Fruit fly (Drosophila melanogaster): Measurements from ENCODE around the gene CG12716.

Gene CG12716

dm6 chrX:12986948-12987450 is 11.0 kb upstream of the CG12716 start:
- TF ChIP-seq scrt (GFP tag; optimal IDR thresholded peaks at IDR 0.05) (peak; percentile 92), Deaf1 (tag; optimal IDR thresholded peaks at IDR 0.05) (peak; percentile 54), Nf-YB (GFP tag; optimal IDR thresholded peaks at IDR 0.05) (peak; percentile 88), ro (GFP tag; IDR thresholded peaks at IDR 0.05) (no peak), ewg (GFP tag; optimal IDR thresholded peaks at IDR 0.05) (peak; percentile 3), Nf-YC (tag; optimal IDR thresholded peaks at IDR 0.05) (peak; percentile 95), CG1832 (GFP tag; optimal IDR thresholded peaks at IDR 0.05) (peak; percentile 22), Rfx (GFP tag; IDR thresholded peaks at IDR 0.05) (no peak), her (GFP tag; optimal IDR thresholded peaks at IDR 0.05) (no peak), mirr (GFP tag; optimal IDR thresholded peaks at IDR 0.05) (no peak)

DNA sequence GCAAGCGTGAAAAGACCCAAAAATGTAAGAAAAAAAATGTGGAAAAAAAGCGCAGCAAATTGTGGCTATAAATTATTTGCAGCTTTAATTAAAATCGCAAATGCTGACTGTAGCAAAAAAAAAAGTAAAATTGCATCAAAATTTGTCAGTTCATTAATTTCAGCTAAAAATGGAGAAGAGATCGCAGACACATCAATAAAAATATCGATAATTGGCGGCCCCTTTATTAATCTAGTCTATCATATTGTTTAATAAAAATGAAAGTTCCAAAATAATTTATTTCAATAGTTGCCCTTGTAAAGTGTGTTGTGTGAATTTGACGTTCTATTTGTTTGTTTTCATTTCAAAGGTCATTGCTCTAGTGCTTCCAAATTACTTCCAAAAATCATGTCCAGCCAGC is 8.2 kb upstream of the CG12716 start, which contains the start of gene CG32643:
Gene CG32643, plus strand, starts transcription at position 301 of the 400 bp plus-strand sequence.
- TF ChIP-seq CG12219 (GFP tag; optimal IDR thresholded peaks at IDR 0.05) = no peak
- TF ChIP-seq CG7357 (GFP tag; IDR thresholded peaks at IDR 0.05) = no peak
- TF ChIP-seq yki (optimal IDR thresholded peaks at IDR 0.05) = no peak
- TF ChIP-seq tgo (GFP tag; IDR thresholded peaks at IDR 0.05) = no peak
- TF ChIP-seq Lhr (GFP tag; optimal IDR thresholded peaks at IDR 0.05) = no peak
- TF ChIP-seq CG32767 (GFP tag; IDR thresholded peaks at IDR 0.05) = no peak

dm6 chrX:12970411-12970810 is 5.6 kb downstream of the CG12716 start, which contains the start of gene CG15721:
CG15721 (plus strand) TSS chrX:12970711.
- TF ChIP-seq CG15269 (tag; optimal IDR thresholded peaks at IDR 0.05) (no peak), CG12155 (GFP tag; optimal IDR thresholded peaks at IDR 0.05) (no peak), Vsx1 (GFP tag; optimal IDR thresholded peaks at IDR 0.05) (no peak), vvl (GFP tag; IDR thresholded peaks at IDR 0.05) (no peak), Stat92E (GFP tag; optimal IDR thresholded peaks at IDR 0.05) (no peak)

DNA sequence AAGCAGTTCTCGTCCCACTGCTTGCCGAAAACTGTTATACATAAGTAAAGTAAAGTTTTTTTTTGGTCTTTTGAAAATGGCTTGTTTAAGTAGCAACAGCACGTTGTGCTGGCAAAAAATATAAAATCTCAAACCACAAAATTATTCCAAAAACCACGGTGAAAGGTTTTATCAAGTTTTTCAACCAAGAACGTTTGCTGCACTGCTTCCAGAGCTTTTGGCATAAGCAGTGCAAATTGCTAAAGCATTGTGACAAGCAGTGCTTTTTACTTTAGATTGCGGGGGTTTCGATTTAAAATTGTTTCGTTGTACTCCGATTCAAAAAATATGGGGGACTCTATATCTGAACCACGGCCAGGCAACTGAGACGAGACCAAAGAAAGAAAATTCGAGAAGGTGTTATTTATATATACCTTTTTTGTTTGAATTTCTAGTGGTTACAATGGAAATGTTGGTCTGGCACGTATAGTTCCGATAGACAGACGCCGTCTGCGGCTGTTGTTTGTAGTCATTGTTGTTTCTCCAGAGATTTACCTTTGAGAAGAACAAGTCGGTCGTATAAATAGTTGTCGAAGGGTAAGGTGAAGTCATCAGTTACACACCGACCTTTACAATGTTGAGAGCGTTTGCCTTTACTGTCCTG is 8.6 kb downstream of the CG12716 start, which contains the start of gene Mur11Da:
Gene Mur11Da, plus strand, starts transcription at position 593 of the 643 bp plus-strand sequence.
- TF ChIP-seq lov (optimal IDR thresholded peaks at IDR 0.05) (no peak), lov (GFP tag; IDR thresholded peaks at IDR 0.05) (no peak), esg (GFP tag; conservative IDR thresholded peaks at IDR 0.05) (no peak), Ets65A (GFP tag) (peak; percentile 30), Myb (GFP tag; optimal IDR thresholded peaks at IDR 0.05) (peak; percentile 61), Dp (GFP tag; optimal IDR thresholded peaks at IDR 0.05) (peak; percentile 11), Tbp (GFP tag; optimal IDR thresholded peaks at IDR 0.05) (no peak), D19B (GFP tag; optimal IDR thresholded peaks at IDR 0.05) (no peak), Gug (GFP tag; IDR thresholded peaks at IDR 0.05) (no peak), Nf-YA (GFP tag; IDR thresholded peaks at IDR 0.05) (no peak), CG2678 (tag; optimal IDR thresholded peaks at IDR 0.05) (no peak), Hr78 (GFP tag; optimal IDR thresholded peaks at IDR 0.05) (no peak), dpn (GFP tag; optimal IDR thresholded peaks at IDR 0.05) (no peak), Oli (tag; optimal IDR thresholded peaks at IDR 0.05) (no peak), scrt (GFP tag; optimal IDR thresholded peaks at IDR 0.05) (peak; percentile 59), E2f1 (GFP tag; IDR thresholded peaks at IDR 0.05) (no peak), CkIIα-i1 (GFP tag; IDR thresholded peaks at IDR 0.05) (no peak), CG3847 (GFP tag; IDR thresholded peaks at IDR 0.05) (no peak), CG12659 (GFP tag; optimal IDR thresholded peaks at IDR 0.05) (no peak), zfh2 (GFP tag; optimal IDR thresholded peaks at IDR 0.05) (no peak), CHES-1-like (GFP tag; optimal IDR thresholded peaks at IDR 0.05) (no peak), CG4617 (GFP tag; optimal IDR thresholded peaks at IDR 0.05; ENCODE audit: borderline replicate concordance) (no peak), CG2116 (GFP tag; optimal IDR thresholded peaks at IDR 0.05) (no peak), CG9437 (GFP tag; optimal IDR thresholded peaks at IDR 0.05) (no peak), CG31365 (tag; optimal IDR thresholded peaks at IDR 0.05) (peak; percentile 92), CG1832 (GFP tag; optimal IDR thresholded peaks at IDR 0.05) (no peak), CG7839 (tag; optimal IDR thresholded peaks at IDR 0.05) (no peak)
